Fruit fly (Drosophila melanogaster): Measurements from ENCODE around the gene Nepl5.
A peak's percentile ranks its signal among the peaks of the same experiment; 100 is the strongest.

The Nepl5 gene

DNA sequence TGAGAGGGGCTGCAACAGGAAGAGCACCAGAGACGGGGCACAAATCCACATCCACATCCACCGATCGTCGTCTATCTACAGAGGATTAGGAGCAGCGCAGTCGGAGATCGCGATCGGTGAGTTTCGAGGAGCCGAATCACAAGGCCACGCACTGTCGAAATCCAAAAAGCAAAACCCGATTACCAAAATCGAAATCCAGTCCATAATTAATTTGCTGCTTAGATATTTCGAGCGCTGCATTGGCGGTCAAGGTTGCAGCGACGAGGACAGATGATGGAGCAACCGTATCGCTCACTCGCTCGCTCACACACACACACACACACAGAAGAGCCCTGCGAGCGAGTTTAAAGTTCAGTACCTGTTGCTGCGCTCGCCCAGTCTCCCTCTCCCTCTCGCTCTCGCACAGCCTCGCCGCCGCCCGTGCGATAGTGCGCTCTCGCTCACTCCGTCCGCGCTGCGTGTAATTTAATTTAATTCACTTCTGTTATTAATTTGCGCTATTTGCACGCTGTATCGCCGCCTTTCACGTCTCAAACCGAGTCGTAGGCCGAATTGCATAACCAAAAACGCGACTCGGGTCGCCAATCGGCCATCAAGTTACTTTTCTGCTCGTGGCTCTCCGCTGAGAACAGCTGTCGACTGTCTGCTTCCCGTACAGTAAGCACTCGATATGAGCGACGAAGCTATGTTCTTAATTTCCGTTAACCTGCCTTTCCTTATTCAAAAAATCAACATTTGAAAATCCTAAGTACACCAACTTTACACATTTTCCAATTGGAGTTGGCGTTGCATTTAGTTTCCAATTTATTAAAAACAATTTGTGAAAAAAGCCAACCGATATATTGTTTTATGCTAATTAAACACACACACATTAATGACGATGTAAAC lies 41.8 kb upstream of the Nepl5 start (continued):
- TF ChIP-seq gt (GFP tag; IDR thresholded peaks at IDR 0.05) (no peak), CG10565 (GFP tag; optimal IDR thresholded peaks at IDR 0.05) (no peak), Lim3 (GFP tag; IDR thresholded peaks at IDR 0.05) (no peak), CG32772 (GFP tag; IDR thresholded peaks at IDR 0.05) (0 out of 2 replicates have a peak, but pooled peaks have one; percentile 8), zen2 (GFP tag; IDR thresholded peaks at IDR 0.05; ENCODE audit: partially characterized antibody) (no peak), crol (GFP tag; IDR thresholded peaks at IDR 0.05) (peak; percentile 7), nau (GFP tag; optimal IDR thresholded peaks at IDR 0.05) (no peak), CkIIα-i1 (GFP tag; IDR thresholded peaks at IDR 0.05) (no peak), Med (GFP tag) (peak; percentile 87), CG15696 (tag; optimal IDR thresholded peaks at IDR 0.05) (no peak), CG32767 (GFP tag; IDR thresholded peaks at IDR 0.05) (peak; percentile 60; the same call in 1 of the 2 replicates), her (GFP tag; optimal IDR thresholded peaks at IDR 0.05) (peak; percentile 53), Lpt (GFP tag; optimal IDR thresholded peaks at IDR 0.05) (no peak), fd64A (GFP tag; optimal IDR thresholded peaks at IDR 0.05) (no peak), Vsx1 (GFP tag; optimal IDR thresholded peaks at IDR 0.05) (no peak), CG30431 (GFP tag; optimal IDR thresholded peaks at IDR 0.05) (no peak), tna (GFP tag; IDR thresholded peaks at IDR 0.05; ENCODE audit: partially characterized antibody) (no peak), Six4 (GFP tag; optimal IDR thresholded peaks at IDR 0.05) (peak; percentile 23), dmrt11E (tag; optimal IDR thresholded peaks at IDR 0.05) (peak; percentile 42), CG7839 (tag; optimal IDR thresholded peaks at IDR 0.05) (peak; percentile 53), CG16863 (GFP tag; optimal IDR thresholded peaks at IDR 0.05) (peak; percentile 40), CG8765 (GFP tag; IDR thresholded peaks at IDR 0.05) (no peak), Gug (GFP tag; IDR thresholded peaks at IDR 0.05) (peak; percentile 28; the same call in 1 of the 4 replicates), CG18476 (GFP tag; optimal IDR thresholded peaks at IDR 0.05) (peak; percentile 25), D19B (GFP tag; optimal IDR thresholded peaks at IDR 0.05) (no peak)

DNA sequence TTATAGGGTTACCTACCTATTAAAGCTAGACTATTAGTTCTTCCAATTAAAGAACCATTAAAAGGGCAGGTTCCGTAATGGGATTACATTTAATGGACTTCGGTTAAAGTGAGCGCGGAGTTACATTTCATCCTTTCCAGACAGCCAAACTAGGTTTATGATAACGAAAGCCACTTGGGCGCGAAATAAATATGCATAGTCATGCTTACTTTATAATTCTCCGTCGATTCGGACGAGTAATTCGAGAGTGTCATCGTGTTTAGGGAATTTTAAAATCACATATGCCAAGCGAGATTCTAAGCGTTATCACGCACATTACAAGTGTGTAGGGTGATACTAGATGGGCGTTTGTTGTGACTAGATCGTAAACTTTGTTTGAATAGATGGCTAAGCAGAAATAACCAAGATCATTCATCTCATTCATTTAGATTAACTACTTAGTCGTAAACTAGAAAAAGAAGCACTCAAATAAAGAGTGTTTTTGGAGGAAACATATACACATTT lies 40.8 kb upstream of the Nepl5 start:
- TF ChIP-seq CG10274 (GFP tag; optimal IDR thresholded peaks at IDR 0.05) (peak; percentile 24), zf30C (GFP tag; optimal IDR thresholded peaks at IDR 0.05) (no peak)

DNA sequence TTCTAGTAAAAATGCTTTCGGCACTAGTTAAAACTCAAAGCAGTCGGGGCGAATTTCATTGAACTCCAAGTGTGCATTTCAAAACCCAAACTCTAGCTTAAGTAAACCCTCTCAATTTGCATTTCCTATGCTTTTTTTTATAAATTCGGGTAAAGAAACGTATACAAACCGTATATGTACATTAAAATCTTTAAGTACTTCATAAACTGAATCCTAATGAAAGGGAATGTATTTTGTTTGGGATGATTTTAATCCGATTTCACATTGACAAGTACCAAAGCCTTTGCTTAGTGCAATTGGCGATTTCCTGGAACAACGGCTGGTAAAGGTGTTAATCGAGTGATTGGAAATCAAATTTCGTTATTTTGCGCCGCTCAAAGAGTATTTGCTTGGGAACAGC lies 39.8 kb upstream of the Nepl5 start:
- TF ChIP-seq CG10654 (GFP tag; optimal IDR thresholded peaks at IDR 0.05) = no peak
- no peak for TF ChIP-seq CG10959 (GFP tag; IDR thresholded peaks at IDR 0.05)
- TF ChIP-seq MBD-R2 (GFP tag; IDR thresholded peaks at IDR 0.05) = no peak
- no peak for TF ChIP-seq Taf1 (GFP tag; IDR thresholded peaks at IDR 0.05)
- TF ChIP-seq insv (GFP tag; optimal IDR thresholded peaks at IDR 0.05) = no peak
- no peak for TF ChIP-seq CG18764 (GFP tag; optimal IDR thresholded peaks at IDR 0.05)
- TF ChIP-seq eve (GFP tag; optimal IDR thresholded peaks at IDR 0.05) = no peak

Measured in whole organism, embryonic.